Fruit fly (Drosophila melanogaster) whole organism, prepupa: ENCODE results near the gene CG43376.
A peak's percentile ranks its signal among the peaks of the same experiment; 100 is the strongest.

Source experiments
- CG10631 ChIP-seq: fragments of 200-800 bp; sonication (Bioruptor generic); optimal IDR thresholded peaks from 2 replicates; lab custom pipeline; 2016; ENCODE audit warnings: missing biosample characterization, missing genetic modification characterization
- CG10669 ChIP-seq: fragments of 200-800 bp; sonication (Bioruptor generic); optimal IDR thresholded peaks from 3 replicates; lab custom pipeline; 2018; ENCODE audit warnings: missing biosample characterization, mild to moderate bottlenecking, missing genetic modification characterization, moderate library complexity
- CG11294 ChIP-seq: fragments of 200-800 bp; sonication (Bioruptor generic); IDR thresholded peaks from 2 replicates; pipeline ENCODE4 v1.3.6; 2022; ENCODE audit warnings: missing biosample characterization, missing genetic modification characterization
- CG11762 ChIP-seq: fragments of 200-800 bp; sonication (Bioruptor generic); optimal IDR thresholded peaks from 3 replicates; lab custom pipeline; 2016; ENCODE audit warnings: missing biosample characterization, missing genetic modification characterization; ENCODE audit not compliant: insufficient read depth
- CG11902 ChIP-seq: fragments of 200-800 bp; sonication (Bioruptor generic); optimal IDR thresholded peaks from 3 replicates; lab custom pipeline; 2016; ENCODE audit warnings: missing biosample characterization, missing genetic modification characterization
- CG15336 ChIP-seq: fragments of 200-800 bp; sonication (Bioruptor generic); IDR thresholded peaks from 2 replicates; pipeline ENCODE4 v1.3.6; 2022; ENCODE audit warnings: missing biosample characterization, missing genetic modification characterization
- CG1621 ChIP-seq: fragments of 200-800 bp; sonication (Bioruptor generic); optimal IDR thresholded peaks from 3 replicates; lab custom pipeline; 2018; ENCODE audit warnings: missing biosample characterization, mild to moderate bottlenecking, missing genetic modification characterization
- CG3032 ChIP-seq: fragments of 200-800 bp; optimal IDR thresholded peaks from 2 replicates; lab custom pipeline; 2019; ENCODE audit warnings: missing biosample characterization, mild to moderate bottlenecking, missing genetic modification characterization, moderate library complexity
- CG32006 ChIP-seq: fragments of 200-800 bp; sonication (Bioruptor generic); optimal IDR thresholded peaks from 3 replicates; lab custom pipeline; 2017; ENCODE audit warnings: missing biosample characterization, mild to moderate bottlenecking, missing genetic modification characterization
- CG34406 ChIP-seq: fragments of 200-800 bp; sonication (Bioruptor generic); optimal IDR thresholded peaks from 3 replicates; lab custom pipeline; 2016; ENCODE audit warnings: missing biosample characterization, missing genetic modification characterization
- CG3919 ChIP-seq: fragments of 200-800 bp; sonication (Bioruptor generic); optimal IDR thresholded peaks from 3 replicates; lab custom pipeline; 2016; ENCODE audit warnings: missing biosample characterization, missing genetic modification characterization
- CG6163 ChIP-seq: fragments of 200-800 bp; sonication (Bioruptor generic); IDR thresholded peaks from 3 replicates; pipeline ENCODE4 v1.3.6; 2022; ENCODE audit warnings: missing biosample characterization, missing genetic modification characterization
- CG6276 ChIP-seq: fragments of 200-800 bp; sonication (Bioruptor generic); optimal IDR thresholded peaks from 2 replicates; lab custom pipeline; 2017; ENCODE audit warnings: missing biosample characterization, mild to moderate bottlenecking, missing genetic modification characterization
- CG6792 ChIP-seq: fragments of 200-800 bp; sonication (Bioruptor generic); optimal IDR thresholded peaks from 3 replicates; lab custom pipeline; 2016; ENCODE audit warnings: missing biosample characterization, missing genetic modification characterization
- CG6808 ChIP-seq: fragments of 200-800 bp; sonication (Bioruptor generic); optimal IDR thresholded peaks from 3 replicates; lab custom pipeline; 2017; ENCODE audit warnings: missing biosample characterization, missing genetic modification characterization, mild to moderate bottlenecking, moderate library complexity, missing genetic modification reagents
- CG6854 ChIP-seq: fragments of 200-800 bp; sonication (Bioruptor generic); optimal IDR thresholded peaks from 2 replicates; lab custom pipeline; 2017; ENCODE audit warnings: missing biosample characterization, mild to moderate bottlenecking, missing genetic modification characterization
- CG8119 ChIP-seq: fragments of 200-800 bp; sonication (Bioruptor generic); IDR thresholded peaks from 3 replicates; pipeline ENCODE4 v1.3.6; 2022; ENCODE audit warnings: missing biosample characterization, missing genetic modification characterization
- CG8319 ChIP-seq: fragments of 200-800 bp; sonication (Bioruptor generic); optimal IDR thresholded peaks from 3 replicates; lab custom pipeline; 2016; ENCODE audit warnings: missing biosample characterization, missing genetic modification characterization
- CG8632 ChIP-seq: fragments of 200-800 bp; sonication (Bioruptor generic); optimal IDR thresholded peaks from 3 replicates; lab custom pipeline; 2016; ENCODE audit warnings: missing biosample characterization, missing genetic modification characterization
- CG9139 ChIP-seq: fragments of 200-800 bp; sonication (Bioruptor generic); optimal IDR thresholded peaks from 3 replicates; lab custom pipeline; 2017; ENCODE audit warnings: missing biosample characterization, mild to moderate bottlenecking, missing genetic modification characterization
- Eip78C ChIP-seq: fragments of 200-800 bp; sonication (Bioruptor generic); peaks from one replicate; lab custom pipeline; 2016; ENCODE audit warnings: missing biosample characterization, missing genetic modification characterization
- Ets96B ChIP-seq: fragments of 200-800 bp; optimal IDR thresholded peaks from 2 replicates; lab custom pipeline; 2019; ENCODE audit warnings: missing biosample characterization, mild to moderate bottlenecking, missing genetic modification characterization, moderate library complexity
- Gug ChIP-seq: fragments of 200-800 bp; sonication (Bioruptor generic); IDR thresholded peaks from 2 replicates; pipeline ENCODE4 v1.3.6; 2022; ENCODE audit warnings: missing biosample characterization, missing genetic modification characterization
- Hr38 ChIP-seq: sonication (Bioruptor generic); optimal IDR thresholded peaks from 2 replicates; lab custom pipeline; 2016; ENCODE audit warnings: missing biosample characterization, missing genetic modification characterization
- Hr4 ChIP-seq: fragments of 200-800 bp; sonication (Bioruptor generic); optimal IDR thresholded peaks from 3 replicates; lab custom pipeline; 2016; ENCODE audit warnings: missing biosample characterization, missing genetic modification characterization
- Lpt ChIP-seq: fragments of 200-800 bp; sonication (Bioruptor generic); optimal IDR thresholded peaks from 3 replicates; lab custom pipeline; 2016; ENCODE audit warnings: missing biosample characterization, missing genetic modification characterization
- Met ChIP-seq: fragments of 200-800 bp; sonication (Bioruptor generic); optimal IDR thresholded peaks from 3 replicates; lab custom pipeline; 2016; ENCODE audit warnings: missing biosample characterization, missing genetic modification characterization
- OdsH ChIP-seq: fragments of 200-800 bp; sonication (Bioruptor generic); optimal IDR thresholded peaks from 3 replicates; lab custom pipeline; 2016; ENCODE audit warnings: missing biosample characterization, missing genetic modification characterization
- Smox ChIP-seq: fragments of 200-800 bp; sonication (Bioruptor generic); optimal IDR thresholded peaks from 3 replicates; lab custom pipeline; 2016; ENCODE audit warnings: missing biosample characterization, missing genetic modification characterization
- Sox102F ChIP-seq: fragments of 200-800 bp; sonication (Bioruptor generic); optimal IDR thresholded peaks from 2 replicates; lab custom pipeline; 2016; ENCODE audit warnings: missing biosample characterization, mild to moderate bottlenecking, missing genetic modification characterization
- Sox14 ChIP-seq: fragments of 200-800 bp; sonication (Bioruptor generic); optimal IDR thresholded peaks from 3 replicates; lab custom pipeline; 2016; ENCODE audit warnings: missing biosample characterization, missing genetic modification characterization
- achi ChIP-seq: fragments of 200-800 bp; sonication (Bioruptor generic); optimal IDR thresholded peaks from 3 replicates; lab custom pipeline; 2016; ENCODE audit warnings: missing biosample characterization, missing genetic modification characterization
- acj6 ChIP-seq: fragments of 200-800 bp; sonication (Bioruptor generic); optimal IDR thresholded peaks from 3 replicates; lab custom pipeline; 2016; ENCODE audit warnings: missing biosample characterization, missing genetic modification characterization
- cyc ChIP-seq: fragments of 200-800 bp; sonication (Bioruptor generic); optimal IDR thresholded peaks from 3 replicates; lab custom pipeline; 2016; ENCODE audit warnings: missing biosample characterization, missing genetic modification characterization
- dac ChIP-seq: fragments of 200-800 bp; sonication (Bioruptor generic); optimal IDR thresholded peaks from 2 replicates; lab custom pipeline; 2017; ENCODE audit warnings: missing biosample characterization, mild to moderate bottlenecking, missing genetic modification characterization
- dsx ChIP-seq: fragments of 200-800 bp; optimal IDR thresholded peaks from 3 replicates; lab custom pipeline; 2019; ENCODE audit warnings: missing biosample characterization, mild to moderate bottlenecking, missing genetic modification characterization, moderate library complexity; ENCODE audit not compliant: poor library complexity, severe bottlenecking
- esn ChIP-seq: fragments of 200-800 bp; sonication (Bioruptor generic); optimal IDR thresholded peaks from 2 replicates; lab custom pipeline; 2016; ENCODE audit warnings: missing biosample characterization, mild to moderate bottlenecking, missing genetic modification characterization, moderate library complexity
- fd59A ChIP-seq: fragments of 200-800 bp; sonication (Bioruptor generic); optimal IDR thresholded peaks from 2 replicates; lab custom pipeline; 2017; ENCODE audit warnings: missing biosample characterization, mild to moderate bottlenecking, missing genetic modification characterization, missing genetic modification reagents
- fd85E ChIP-seq: fragments of 200-800 bp; sonication (Bioruptor generic); optimal IDR thresholded peaks from 3 replicates; lab custom pipeline; 2016; ENCODE audit warnings: missing biosample characterization, missing genetic modification characterization
- fkh ChIP-seq: fragments of 200-800 bp; sonication (Bioruptor generic); optimal IDR thresholded peaks from 3 replicates; lab custom pipeline; 2017; ENCODE audit warnings: missing biosample characterization, mild to moderate bottlenecking, missing genetic modification characterization, moderate library complexity
- lz ChIP-seq: fragments of 200-800 bp; sonication (Bioruptor generic); optimal IDR thresholded peaks from 3 replicates; lab custom pipeline; 2016; ENCODE audit warnings: missing biosample characterization, missing genetic modification characterization
- net ChIP-seq: fragments of 200-800 bp; sonication (Bioruptor generic); optimal IDR thresholded peaks from 3 replicates; lab custom pipeline; 2016; ENCODE audit warnings: missing biosample characterization, missing genetic modification characterization
- pdm3 ChIP-seq: fragments of 200-800 bp; sonication (Bioruptor generic); optimal IDR thresholded peaks from 3 replicates; lab custom pipeline; 2016; ENCODE audit warnings: missing biosample characterization, missing genetic modification characterization
- salr ChIP-seq, 2 experiments: fragments of 200-800 bp; sonication (Bioruptor generic); optimal IDR thresholded peaks; 3 replicates each; lab custom pipeline; 2016 to 2018; ENCODE audit warnings: missing biosample characterization in 2 of 2, missing genetic modification characterization in 2 of 2, mild to moderate bottlenecking in 1 of 2
- ss ChIP-seq, 2 experiments: fragments of 200-800 bp; sonication (Bioruptor generic); optimal IDR thresholded peaks; 2 replicates in 1 of 2; 3 replicates in 1 of 2; lab custom pipeline; 2017 to 2018; ENCODE audit warnings: mild to moderate bottlenecking in 2 of 2, missing biosample characterization in 2 of 2, missing genetic modification characterization in 2 of 2, moderate library complexity in 1 of 2
- svp ChIP-seq: fragments of 200-800 bp; sonication (Bioruptor generic); peaks from one replicate; lab custom pipeline; 2016; ENCODE audit warnings: missing biosample characterization, missing genetic modification characterization
- topi ChIP-seq: fragments of 200-800 bp; sonication (Bioruptor generic); optimal IDR thresholded peaks from 3 replicates; lab custom pipeline; 2016; ENCODE audit warnings: missing biosample characterization, missing genetic modification characterization
- vri ChIP-seq: fragments of 200-800 bp; sonication (Bioruptor generic); optimal IDR thresholded peaks from 3 replicates; lab custom pipeline; 2016; ENCODE audit warnings: missing biosample characterization, mild to moderate bottlenecking, missing genetic modification characterization

The CG43376 gene

DNA sequence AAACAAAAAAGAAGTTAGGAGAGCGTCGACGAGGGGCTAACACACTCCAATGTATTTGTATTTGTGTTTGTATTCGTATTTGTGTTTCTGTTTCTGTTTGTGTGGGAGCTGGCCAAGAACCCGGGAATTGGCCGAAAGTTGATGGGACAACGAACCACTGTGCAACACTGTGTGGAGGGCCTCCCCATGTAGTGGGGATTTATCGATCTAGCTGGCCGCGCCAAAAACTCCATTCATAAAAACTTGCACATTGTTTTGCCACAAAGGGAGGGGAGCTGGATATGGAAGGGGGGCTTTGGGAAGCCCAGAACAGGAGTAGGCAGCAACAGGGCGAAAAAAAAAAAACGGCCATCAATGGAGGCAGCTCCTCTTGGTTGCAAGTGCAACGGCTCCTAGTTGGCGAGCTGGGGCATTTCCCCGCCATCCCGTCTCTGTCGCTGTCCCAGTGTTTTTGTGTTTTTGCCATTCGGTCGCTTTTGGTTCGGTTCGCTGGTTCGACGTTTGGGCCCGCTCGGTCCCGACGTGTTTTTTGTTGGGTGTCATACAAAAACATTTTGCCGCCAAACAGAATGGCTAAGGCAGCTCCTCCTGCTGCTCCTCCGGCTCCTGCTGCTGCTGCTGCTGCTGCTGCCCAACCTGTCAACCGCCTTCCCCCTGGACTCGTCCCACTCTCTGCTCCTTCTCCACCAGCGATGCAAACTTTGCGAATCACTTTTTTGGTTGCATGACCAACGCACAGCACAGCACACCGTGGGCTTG, 3.3 kb downstream of the CG43376 start:
- TF ChIP-seq dsx (GFP tag; lab: Kevin White, UChicago): peak; percentile 53
- peak; percentile 47; the same call in 1 of the 3 replicates for TF ChIP-seq CG6163 (GFP tag; lab: Robert Waterston, UW)
- no peak for TF ChIP-seq Sox14
- TF ChIP-seq Lpt (GFP tag; lab: Kevin White, UChicago): peak; percentile 11
- TF ChIP-seq CG1621: no peak

DNA sequence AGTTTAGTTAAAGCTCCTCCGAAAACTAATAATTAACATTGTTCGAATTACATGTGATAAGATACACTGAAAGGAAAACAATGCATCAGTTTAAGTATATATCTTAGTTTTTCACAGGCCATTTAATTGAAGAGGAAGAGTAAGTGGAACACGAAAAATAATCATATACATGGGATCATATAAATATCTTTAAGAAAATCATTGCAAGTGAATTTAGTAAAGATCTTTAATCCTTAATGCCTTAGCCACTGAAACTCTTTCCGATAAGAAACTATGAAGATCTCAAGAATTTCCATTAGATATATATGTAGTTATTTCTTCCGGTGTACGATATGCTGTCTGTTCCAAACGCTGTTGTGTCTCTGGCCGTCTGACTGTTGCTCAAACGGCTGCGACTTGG, 4.9 kb downstream of the CG43376 start:
- no peak for TF ChIP-seq CG3032 (tag; lab: Kevin White, UChicago)
- peak; percentile 1 for TF ChIP-seq CG34406
- no peak for TF ChIP-seq Smox (GFP tag; lab: Kevin White, UChicago)
- peak; percentile 76 for TF ChIP-seq CG15336 (GFP tag; lab: Robert Waterston, UW)
- TF ChIP-seq CG10669: peak; percentile 3
- TF ChIP-seq fkh (GFP tag; lab: Kevin White, UChicago): no peak
- TF ChIP-seq CG1621: no peak
- peak; percentile 18 for TF ChIP-seq CG11762
- TF ChIP-seq acj6 (GFP tag; lab: Kevin White, UChicago): peak; percentile 53
- TF ChIP-seq CG9139 (GFP tag; lab: Kevin White, UChicago): no peak
- TF ChIP-seq lz (GFP tag; lab: Kevin White, UChicago): peak; percentile 37
- peak; percentile 24 for TF ChIP-seq cyc (GFP tag; lab: Kevin White, UChicago)
- TF ChIP-seq Gug (GFP tag; lab: Robert Waterston, UW): peak; percentile 63
- peak; percentile 63 for TF ChIP-seq pdm3 (GFP tag; lab: Kevin White, UChicago)
- TF ChIP-seq CG32006 (GFP tag; lab: Kevin White, UChicago): peak; percentile 90
- peak; percentile 43 for TF ChIP-seq topi (GFP tag; lab: Kevin White, UChicago)
- TF ChIP-seq ss (GFP tag; optimal IDR thresholded peaks at IDR 0.05; lab: Kevin White, UChicago): no peak
- peak in 1 of 2 experiments; percentile 53 for TF ChIP-seq salr (GFP tag; optimal IDR thresholded peaks at IDR 0.05; lab: Kevin White, UChicago)
- TF ChIP-seq CG6792: peak; percentile 14
- TF ChIP-seq CG8319 (GFP tag; lab: Kevin White, UChicago): no peak
- TF ChIP-seq CG6854 (GFP tag; lab: Kevin White, UChicago): no peak
- peak; percentile 44 for TF ChIP-seq CG3919 (GFP tag; lab: Kevin White, UChicago)
- no peak for TF ChIP-seq Ets96B (tag; lab: Kevin White, UChicago)
- peak; percentile 61 for TF ChIP-seq net (GFP tag; lab: Kevin White, UChicago)
- peak; percentile 57 for TF ChIP-seq Lpt (GFP tag; lab: Kevin White, UChicago)
- peak; percentile 3 for TF ChIP-seq Sox102F
- TF ChIP-seq CG11294 (GFP tag; lab: Robert Waterston, UW): peak; percentile 61
- TF ChIP-seq CG6808 (GFP tag; lab: Kevin White, UChicago): no peak
- TF ChIP-seq CG6163 (GFP tag; lab: Robert Waterston, UW): peak; percentile 73
- peak; percentile 61 for TF ChIP-seq OdsH
- no peak for TF ChIP-seq Met (GFP tag; lab: Kevin White, UChicago)
- no peak for TF ChIP-seq vri (GFP tag; lab: Kevin White, UChicago)
- peak; percentile 43 for TF ChIP-seq esn (GFP tag; lab: Kevin White, UChicago)
- no peak for TF ChIP-seq CG11902 (GFP tag; lab: Kevin White, UChicago)
- TF ChIP-seq CG10631 (GFP tag; lab: Kevin White, UChicago): peak; percentile 38
- TF ChIP-seq CG8119 (GFP tag; lab: Robert Waterston, UW): peak; percentile 87
- TF ChIP-seq fd59A (GFP tag; lab: Kevin White, UChicago): no peak
- TF ChIP-seq Hr4 (GFP tag; lab: Kevin White, UChicago): peak; percentile 85
- TF ChIP-seq CG8632 (GFP tag; lab: Kevin White, UChicago): no peak
- no peak for TF ChIP-seq fd85E (GFP tag; lab: Kevin White, UChicago)
- peak; percentile 83 for TF ChIP-seq Eip78C (GFP tag; lab: Kevin White, UChicago)
- TF ChIP-seq dsx (GFP tag; lab: Kevin White, UChicago): no peak
- TF ChIP-seq CG6276 (GFP tag; lab: Kevin White, UChicago): peak; percentile 72
- TF ChIP-seq dac: peak; percentile 64
- TF ChIP-seq Hr38 (GFP tag; lab: Kevin White, UChicago): no peak
- peak; percentile 63 for TF ChIP-seq svp (GFP tag; lab: Kevin White, UChicago)
- TF ChIP-seq achi: peak; percentile 56
